Fruit fly (Drosophila melanogaster) whole organism, adult: ENCODE measurements around the gene CG32023.

Source experiments
- CG11617 ChIP-seq: fragments of 200-800 bp; sonication (Bioruptor generic); optimal IDR thresholded peaks from 2 replicates; lab custom pipeline; 2017; ENCODE audit warnings: mild to moderate bottlenecking, missing biosample characterization, missing genetic modification reagents, missing genetic modification characterization
- CG12768 ChIP-seq: fragments of 200-800 bp; sonication (Bioruptor generic); optimal IDR thresholded peaks from 2 replicates; lab custom pipeline; 2017; ENCODE audit warnings: missing biosample characterization, missing genetic modification characterization, mild to moderate bottlenecking, moderate library complexity, missing genetic modification reagents
- CG14711 ChIP-seq: fragments of 200-800 bp; sonication (Bioruptor generic); optimal IDR thresholded peaks from 2 replicates; lab custom pipeline; 2018; ENCODE audit warnings: missing biosample characterization, mild to moderate bottlenecking, missing genetic modification characterization, moderate library complexity
- CG33017 ChIP-seq: fragments of 200-800 bp; sonication (Bioruptor generic); optimal IDR thresholded peaks from 2 replicates; lab custom pipeline; 2018; ENCODE audit warnings: missing biosample characterization, mild to moderate bottlenecking, missing genetic modification characterization, moderate library complexity
- CG7045 ChIP-seq: fragments of 200-800 bp; sonication (Bioruptor generic); optimal IDR thresholded peaks from 2 replicates; lab custom pipeline; 2017; ENCODE audit warnings: missing biosample characterization, mild to moderate bottlenecking, missing genetic modification characterization
- CG7101 ChIP-seq: fragments of 200-800 bp; sonication (Bioruptor generic); optimal IDR thresholded peaks from 2 replicates; lab custom pipeline; 2018; ENCODE audit warnings: missing biosample characterization, mild to moderate bottlenecking, missing genetic modification characterization, moderate library complexity
- Clk ChIP-seq: fragments of 200-800 bp; sonication (Bioruptor generic); optimal IDR thresholded peaks from 2 replicates; lab custom pipeline; 2017; ENCODE audit warnings: missing biosample characterization, missing genetic modification characterization
- Hr96 ChIP-seq: fragments of 200-800 bp; sonication (Bioruptor generic); optimal IDR thresholded peaks from 2 replicates; lab custom pipeline; 2016; ENCODE audit warnings: missing biosample characterization, missing genetic modification characterization
- bab1 ChIP-seq: fragments of 200-800 bp; sonication (Bioruptor generic); optimal IDR thresholded peaks from 3 replicates; lab custom pipeline; 2019; ENCODE audit warnings: missing biosample characterization, mild to moderate bottlenecking, missing genetic modification characterization, moderate library complexity
- cnc ChIP-seq, 2 experiments: fragments of >200 bp; optimal IDR thresholded peaks; 2 replicates each; lab custom pipeline; 2017
- kay ChIP-seq: fragments of 200-800 bp; sonication (Bioruptor generic); peaks from one replicate; lab custom pipeline; 2016; ENCODE audit warnings: missing biosample characterization, missing genetic modification characterization, borderline replicate concordance
- pad ChIP-seq: fragments of 200-800 bp; sonication (Bioruptor generic); optimal IDR thresholded peaks from 3 replicates; lab custom pipeline; 2017; ENCODE audit warnings: missing biosample characterization, missing genetic modification characterization, mild to moderate bottlenecking, moderate library complexity, missing genetic modification reagents
- tj ChIP-seq: fragments of 200-800 bp; sonication (Bioruptor generic); optimal IDR thresholded peaks from 3 replicates; lab custom pipeline; 2017; ENCODE audit warnings: missing biosample characterization, mild to moderate bottlenecking, missing genetic modification characterization, moderate library complexity
- toe ChIP-seq: fragments of 200-800 bp; sonication (Bioruptor generic); optimal IDR thresholded peaks from 2 replicates; lab custom pipeline; 2016; ENCODE audit warnings: missing biosample characterization, missing genetic modification characterization

DNA sequence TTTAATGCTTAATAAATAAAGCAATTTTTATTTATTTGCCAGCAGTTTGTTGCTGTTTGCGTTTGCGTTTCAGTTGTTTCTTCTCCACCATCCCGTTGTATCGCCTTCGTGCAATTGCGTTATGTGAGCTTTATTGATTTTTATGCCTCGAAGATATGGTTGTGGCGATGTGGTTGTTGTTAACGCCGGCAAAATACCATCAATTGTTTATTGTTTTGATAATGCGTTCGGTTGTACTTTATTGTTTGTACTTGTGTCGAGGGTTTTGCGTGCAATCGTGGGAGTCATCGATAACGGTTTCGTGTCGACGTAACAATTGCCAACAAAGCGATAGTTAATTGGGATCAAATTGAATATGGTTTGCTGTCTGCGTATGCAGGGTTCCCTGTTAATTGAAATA lies 38.4 kb upstream of the CG32023 start:
- TF ChIP-seq Clk (no peak), CG33017 (tag; lab: Kevin White, UChicago) (no peak), CG7045 (GFP tag; lab: Kevin White, UChicago) (no peak), CG11617 (GFP tag; lab: Kevin White, UChicago) (no peak), Hr96 (GFP tag; lab: Kevin White, UChicago) (peak; percentile 18), pad (GFP tag; lab: Kevin White, UChicago) (no peak), tj (GFP tag; lab: Kevin White, UChicago) (no peak), kay (no peak), CG14711 (tag; lab: Kevin White, UChicago) (no peak), bab1 (GFP tag; lab: Kevin White, UChicago) (no peak), toe (GFP tag; lab: Kevin White, UChicago) (no peak), CG7101 (tag; lab: Kevin White, UChicago) (no peak), cnc (optimal IDR thresholded peaks at IDR 0.05; lab: Kevin White, UChicago) (no peak), CG12768 (GFP tag; lab: Kevin White, UChicago) (no peak)
